Worm (Caenorhabditis elegans) whole organism, L1 larva: ENCODE data around the gene Y57G11C.41.
A peak's percentile ranks its signal among the peaks of the same experiment; 100 is the strongest.

Experiments used
- C16A3.4 ChIP-seq: fragments of 150-350 bp; optimal IDR thresholded peaks from 2 replicates; lab custom pipeline; 2014; ENCODE audit warnings: missing biosample characterization, missing genetic modification characterization
- C34B4.2 ChIP-seq: sonication (generic microtip); optimal IDR thresholded peaks from 2 replicates; lab custom pipeline; 2017; ENCODE audit warnings: mild to moderate bottlenecking, missing genetic modification characterization, missing compliant biosample characterization
- Y116A8C.19 ChIP-seq: sonication (generic microtip); optimal IDR thresholded peaks from 2 replicates; lab custom pipeline; 2016; ENCODE audit warnings: missing compliant biosample characterization, missing genetic modification characterization, borderline replicate concordance
- alr-1 ChIP-seq: fragments of 200-800 bp; sonication (Bioruptor generic); optimal IDR thresholded peaks from 2 replicates; lab custom pipeline; 2018; ENCODE audit warnings: borderline replicate concordance, mild to moderate bottlenecking, missing genetic modification characterization, missing compliant biosample characterization
- aly-2 ChIP-seq: fragments of 150-350 bp; optimal IDR thresholded peaks from 2 replicates; lab custom pipeline; 2014; ENCODE audit warnings: missing biosample characterization, missing genetic modification characterization
- ama-1 ChIP-seq: fragments of 150-350 bp; optimal IDR thresholded peaks from 2 replicates; lab custom pipeline; 2014
- ceh-63 ChIP-seq: fragments of 200-800 bp; sonication (Bioruptor generic); optimal IDR thresholded peaks from 2 replicates; lab custom pipeline; 2018; ENCODE audit warnings: mild to moderate bottlenecking, missing genetic modification characterization, missing compliant biosample characterization
- ceh-82 ChIP-seq, 3 experiments: fragments of 150-350 bp in 1 of 3; sonication (generic microtip) in 2 of 3; optimal IDR thresholded peaks; 2 replicates each; lab custom pipeline; 2014 to 2017; ENCODE audit warnings: missing biosample characterization in 3 of 3, missing genetic modification characterization in 3 of 3
- ceh-88 ChIP-seq: fragments of 200-800 bp; sonication (Bioruptor generic); IDR thresholded peaks from 2 replicates; pipeline ENCODE4 v1.3.6; 2022; ENCODE audit warnings: missing genetic modification characterization, missing compliant biosample characterization
- ces-1 ChIP-seq: fragments of 150-350 bp; optimal IDR thresholded peaks from 2 replicates; lab custom pipeline; 2014; ENCODE audit warnings: missing biosample characterization, missing genetic modification reagents, missing genetic modification characterization
- dpl-1 ChIP-seq, 3 experiments: fragments of 150-350 bp in 2 of 3; sonication (generic microtip) in 1 of 3; optimal IDR thresholded peaks; 2 replicates each; lab custom pipeline; 2014 to 2017; ENCODE audit warnings: missing biosample characterization in 3 of 3, missing genetic modification characterization in 3 of 3, missing genetic modification reagents in 3 of 3
- dsc-1 ChIP-seq: sonication (generic microtip); optimal IDR thresholded peaks from 2 replicates; lab custom pipeline; 2016; ENCODE audit warnings: mild to moderate bottlenecking, missing genetic modification characterization, missing compliant biosample characterization
- efl-1 ChIP-seq, 4 experiments: fragments of 150-350 bp; optimal IDR thresholded peaks in 3 of 4; peaks in 1 of 4; 1 replicate in 1 of 4; 2 replicates in 3 of 4; lab custom pipeline; 2014; ENCODE audit warnings: missing biosample characterization in 2 of 4, missing genetic modification characterization in 2 of 4, missing genetic modification reagents in 2 of 4
- egl-13 ChIP-seq: sonication (generic microtip); optimal IDR thresholded peaks from 2 replicates; lab custom pipeline; 2016; ENCODE audit warnings: missing genotype, missing genetic modification reagents, missing genetic modification characterization, missing compliant biosample characterization
- elt-2 ChIP-seq: sonication (generic microtip); optimal IDR thresholded peaks from 2 replicates; lab custom pipeline; 2016; ENCODE audit warnings: missing genetic modification characterization, mild to moderate bottlenecking, inconsistent platforms, missing compliant biosample characterization, missing genetic modification reagents
- ets-5 ChIP-seq: fragments of 200-800 bp; sonication (Bioruptor generic); IDR thresholded peaks from 2 replicates; pipeline ENCODE4 v1.3.6; 2022; ENCODE audit warnings: missing genetic modification characterization, missing compliant biosample characterization
- fkh-10 ChIP-seq: sonication (generic microtip); optimal IDR thresholded peaks from 2 replicates; lab custom pipeline; 2017; ENCODE audit warnings: missing biosample characterization, missing genetic modification reagents, missing genetic modification characterization
- fkh-4 ChIP-seq: sonication (generic microtip); optimal IDR thresholded peaks from 2 replicates; lab custom pipeline; 2016; ENCODE audit warnings: missing compliant biosample characterization, missing genetic modification characterization, borderline replicate concordance
- hlh-4 ChIP-seq: sonication (generic microtip); optimal IDR thresholded peaks from 2 replicates; lab custom pipeline; 2016; ENCODE audit warnings: mild to moderate bottlenecking, missing genetic modification characterization, missing compliant biosample characterization
- isw-1 ChIP-seq: fragments of 200-800 bp; sonication (Bioruptor generic); IDR thresholded peaks from 2 replicates; pipeline ENCODE4 v1.3.6; 2022; ENCODE audit warnings: missing genetic modification characterization, missing compliant biosample characterization
- jun-1 ChIP-seq: fragments of 150-350 bp; optimal IDR thresholded peaks from 2 replicates; lab custom pipeline; 2014; ENCODE audit warnings: missing biosample characterization, missing genetic modification reagents, missing genetic modification characterization
- lin-13 ChIP-seq: fragments of 150-350 bp; optimal IDR thresholded peaks from 2 replicates; lab custom pipeline; 2014; ENCODE audit warnings: missing biosample characterization, missing genetic modification reagents, missing genetic modification characterization
- lin-14 ChIP-seq: fragments of 200-800 bp; sonication (Bioruptor generic); optimal IDR thresholded peaks from 2 replicates; lab custom pipeline; 2018; ENCODE audit warnings: mild to moderate bottlenecking, missing genetic modification characterization, moderate library complexity, missing compliant biosample characterization
- lin-35 ChIP-seq, 2 experiments: fragments of 150-350 bp; optimal IDR thresholded peaks; 2 replicates each; lab custom pipeline; 2014; ENCODE audit warnings: missing biosample characterization in 2 of 2, missing genetic modification characterization in 2 of 2, missing genetic modification reagents in 2 of 2
- lir-3 ChIP-seq: sonication (generic microtip); optimal IDR thresholded peaks from 2 replicates; lab custom pipeline; 2016; ENCODE audit warnings: mild to moderate bottlenecking, missing genetic modification characterization, moderate library complexity, missing compliant biosample characterization; ENCODE audit not compliant: poor library complexity
- lsy-2 ChIP-seq, 2 experiments: fragments of 150-350 bp; optimal IDR thresholded peaks; 2 replicates each; lab custom pipeline; 2014; ENCODE audit warnings: missing biosample characterization in 2 of 2, missing genetic modification characterization in 2 of 2
- mdl-1 ChIP-seq, 2 experiments: fragments of 150-350 bp; optimal IDR thresholded peaks; 2 replicates each; lab custom pipeline; 2014 to 2017; ENCODE audit warnings: missing biosample characterization in 2 of 2, missing genetic modification characterization in 2 of 2, inconsistent platforms in 1 of 2
- mef-2 ChIP-seq: fragments of 150-350 bp; optimal IDR thresholded peaks from 2 replicates; lab custom pipeline; 2014; ENCODE audit warnings: missing biosample characterization, missing genetic modification characterization
- mep-1 ChIP-seq: fragments of 150-350 bp; optimal IDR thresholded peaks from 2 replicates; lab custom pipeline; 2014; ENCODE audit warnings: missing biosample characterization, missing genetic modification characterization
- nhr-12 ChIP-seq: sonication (generic microtip); optimal IDR thresholded peaks from 2 replicates; lab custom pipeline; 2017; ENCODE audit warnings: missing biosample characterization, missing genetic modification characterization
- nhr-20 ChIP-seq: sonication (generic microtip); optimal IDR thresholded peaks from 2 replicates; lab custom pipeline; 2016; ENCODE audit warnings: mild to moderate bottlenecking, missing genetic modification characterization, missing compliant biosample characterization
- nhr-237 ChIP-seq: fragments of 150-350 bp; optimal IDR thresholded peaks from 2 replicates; lab custom pipeline; 2014; ENCODE audit warnings: missing biosample characterization, missing genetic modification characterization
- nhr-47 ChIP-seq: sonication (generic microtip); optimal IDR thresholded peaks from 2 replicates; lab custom pipeline; 2016; ENCODE audit warnings: mild to moderate bottlenecking, missing genetic modification characterization, moderate library complexity, missing compliant biosample characterization
- nhr-76 ChIP-seq: sonication (generic microtip); optimal IDR thresholded peaks from 2 replicates; lab custom pipeline; 2017; ENCODE audit warnings: missing biosample characterization, missing genetic modification characterization
- nhr-77 ChIP-seq: fragments of 150-350 bp; optimal IDR thresholded peaks from 2 replicates; lab custom pipeline; 2014; ENCODE audit warnings: missing biosample characterization, missing genetic modification characterization
- pag-3 ChIP-seq: sonication (generic microtip); optimal IDR thresholded peaks from 2 replicates; lab custom pipeline; 2017; ENCODE audit warnings: missing genetic modification characterization, mild to moderate bottlenecking, missing compliant biosample characterization, antibody characterized with exemption, borderline replicate concordance; ENCODE audit not compliant: insufficient read depth
- pax-3 ChIP-seq: fragments of 200-800 bp; sonication (Bioruptor generic); optimal IDR thresholded peaks from 2 replicates; lab custom pipeline; 2018; ENCODE audit warnings: mild to moderate bottlenecking, missing genetic modification characterization, moderate library complexity, missing compliant biosample characterization
- snpc-4 ChIP-seq: fragments of 150-350 bp; optimal IDR thresholded peaks from 2 replicates; lab custom pipeline; 2014; ENCODE audit warnings: missing biosample characterization, missing genetic modification characterization
- snu-23 ChIP-seq: sonication (generic microtip); optimal IDR thresholded peaks from 2 replicates; lab custom pipeline; 2016; ENCODE audit warnings: missing genetic modification characterization, missing compliant biosample characterization
- sptf-1 ChIP-seq: fragments of 150-350 bp; optimal IDR thresholded peaks from 2 replicates; lab custom pipeline; 2014; ENCODE audit warnings: missing biosample characterization, missing genetic modification characterization
- tlp-1 ChIP-seq: fragments of 150-350 bp; optimal IDR thresholded peaks from 2 replicates; lab custom pipeline; 2014; ENCODE audit warnings: missing biosample characterization, missing genetic modification characterization
- unc-130 ChIP-seq: fragments of 150-350 bp; optimal IDR thresholded peaks from 2 replicates; lab custom pipeline; 2017; ENCODE audit warnings: missing biosample characterization, missing genetic modification characterization, inconsistent platforms
- unc-86 ChIP-seq: sonication (generic microtip); optimal IDR thresholded peaks from 2 replicates; lab custom pipeline; 2016; ENCODE audit warnings: missing genetic modification characterization, missing compliant biosample characterization
- vab-15 ChIP-seq: sonication (generic microtip); optimal IDR thresholded peaks from 2 replicates; lab custom pipeline; 2017; ENCODE audit warnings: missing genotype, mild to moderate bottlenecking, missing genetic modification characterization, missing compliant biosample characterization
- xbp-1 ChIP-seq: sonication (generic microtip); optimal IDR thresholded peaks from 2 replicates; lab custom pipeline; 2016; ENCODE audit warnings: missing genetic modification characterization, missing compliant biosample characterization
- zag-1 ChIP-seq: fragments of 150-350 bp; optimal IDR thresholded peaks from 2 replicates; lab custom pipeline; 2014; ENCODE audit warnings: missing biosample characterization, missing genetic modification characterization

Y57G11C.41 gene

ce11 chrIV:14658927-14659326 is 47.3 kb downstream of the Y57G11C.41 start:
- no peak for TF ChIP-seq pag-3 (tag; lab: Kevin White, UChicago)
- TF ChIP-seq efl-1 (optimal IDR thresholded peaks at IDR 0.05; lab: Kevin White, UChicago): no peak
- no peak for TF ChIP-seq efl-1 (GFP tag; optimal IDR thresholded peaks at IDR 0.05 in 1 of 2; lab: Kevin White, UChicago)
- no peak for TF ChIP-seq C34B4.2 (tag; lab: Kevin White, UChicago)
- TF ChIP-seq zag-1 (tag; lab: Kevin White, UChicago): no peak
- no peak for TF ChIP-seq dsc-1 (tag; lab: Kevin White, UChicago)
- TF ChIP-seq snpc-4 (tag; lab: Kevin White, UChicago): no peak
- TF ChIP-seq dpl-1 (GFP tag; optimal IDR thresholded peaks at IDR 0.05; lab: Kevin White, UChicago): no peak
- no peak for TF ChIP-seq Y116A8C.19
- TF ChIP-seq alr-1 (tag; lab: Kevin White, UChicago): no peak

DNA sequence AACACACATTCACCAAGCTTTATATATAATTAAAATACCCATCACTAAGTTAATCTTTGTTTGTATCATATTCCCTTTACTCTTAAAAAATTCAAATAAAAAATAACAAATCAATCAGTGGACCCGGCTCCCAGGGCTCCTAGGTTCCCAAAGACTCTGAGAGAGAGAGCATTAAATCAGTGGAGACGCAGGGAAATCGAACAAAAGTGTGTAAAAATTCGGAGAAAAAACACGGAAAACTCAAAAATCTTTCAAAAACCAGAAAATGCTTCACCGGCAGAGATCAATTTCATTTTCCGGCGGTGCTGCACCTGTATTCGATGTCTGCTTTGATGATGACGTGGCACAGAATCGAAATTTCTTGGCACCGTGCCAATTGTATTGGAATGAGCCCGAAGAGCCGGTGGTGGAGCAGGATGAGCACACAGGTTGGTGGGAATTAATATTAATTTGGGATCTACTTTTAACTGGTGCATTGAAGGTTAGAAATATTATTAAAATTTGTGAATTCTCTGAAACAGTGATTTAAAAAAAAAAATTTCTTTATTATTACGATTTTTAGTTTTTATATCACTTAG is 48.1 kb downstream of the Y57G11C.41 start, which contains the start of gene anoh-2:
anoh-2 (plus strand) TSS at position 255 of the 578 bp plus-strand sequence.
- TF ChIP-seq efl-1 (optimal IDR thresholded peaks at IDR 0.05; lab: Kevin White, UChicago) (no peak), efl-1 (GFP tag; optimal IDR thresholded peaks at IDR 0.05 in 1 of 2; lab: Kevin White, UChicago) (peak in 1 of 2 experiments; percentile 74), fkh-10 (no peak), nhr-237 (no peak), vab-15 (no peak)

DNA sequence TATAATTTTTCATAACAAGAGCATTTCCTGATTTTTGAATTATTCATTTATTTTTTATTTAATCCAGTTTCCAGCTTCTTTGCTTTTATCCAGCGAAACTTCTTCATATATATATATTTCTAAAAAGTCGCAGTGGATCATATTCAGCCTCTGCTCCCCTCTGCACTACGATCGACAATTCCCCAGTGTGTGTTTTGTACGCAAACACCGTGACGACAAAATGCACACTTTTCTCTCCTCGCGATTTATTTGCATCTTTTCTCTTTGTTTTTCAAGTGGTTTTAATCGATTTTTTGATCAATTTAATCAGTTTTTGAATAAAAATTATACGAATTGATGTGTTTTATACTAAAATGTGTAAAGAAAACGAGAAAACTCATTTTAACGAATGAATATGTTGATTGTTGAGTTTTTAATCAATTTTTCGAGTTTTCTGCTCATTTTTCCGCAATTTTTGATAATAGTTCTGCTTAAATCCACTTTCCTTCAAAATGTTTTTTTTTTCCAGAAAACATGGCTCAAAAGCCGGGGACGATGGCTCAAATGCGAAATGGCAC is 49.6 kb downstream of the Y57G11C.41 start, which contains the start of gene Y57G11C.33:
Y57G11C.33 (plus strand) TSS at position 507 of the 557 bp plus-strand sequence.
- TF ChIP-seq dpl-1 (GFP tag; optimal IDR thresholded peaks at IDR 0.05; lab: Kevin White, UChicago) (peak in 2 of 3 experiments; percentile 18 to 47), ceh-82 (tag; optimal IDR thresholded peaks at IDR 0.05; lab: Kevin White, UChicago) (no peak), C34B4.2 (tag; lab: Kevin White, UChicago) (no peak), jun-1 (tag; lab: Kevin White, UChicago) (no peak), mep-1 (tag; lab: Kevin White, UChicago) (peak; percentile 61), hlh-4 (tag; lab: Kevin White, UChicago) (no peak), isw-1 (GFP tag; lab: Robert Waterston, UW) (no peak), nhr-77 (no peak), fkh-10 (no peak), nhr-12 (tag; lab: Kevin White, UChicago) (no peak), nhr-20 (tag; lab: Kevin White, UChicago) (peak; percentile 28), aly-2 (tag; lab: Kevin White, UChicago) (no peak), nhr-76 (tag; lab: Kevin White, UChicago) (no peak), unc-86 (tag; lab: Kevin White, UChicago) (peak; percentile 4), mdl-1 (tag; optimal IDR thresholded peaks at IDR 0.05; lab: Kevin White, UChicago) (no peak), zag-1 (tag; lab: Kevin White, UChicago) (no peak), elt-2 (tag; lab: Kevin White, UChicago) (no peak), lir-3 (tag; lab: Kevin White, UChicago) (no peak), snu-23 (GFP tag; lab: Kevin White, UChicago) (peak; percentile 63), mef-2 (tag; lab: Kevin White, UChicago) (no peak), lin-14 (GFP tag; lab: Kevin White, UChicago) (no peak), fkh-4 (tag; lab: Kevin White, UChicago) (no peak), tlp-1 (no peak), nhr-47 (peak; percentile 42), pax-3 (tag; lab: Kevin White, UChicago) (no peak), C16A3.4 (tag; lab: Kevin White, UChicago) (peak; percentile 3), lin-35 (GFP tag; optimal IDR thresholded peaks at IDR 0.05; lab: Kevin White, UChicago) (peak in 1 of 2 experiments; percentile 41), unc-130 (tag; lab: Kevin White, UChicago) (peak; percentile 61), ets-5 (GFP tag; lab: Robert Waterston, UW) (no peak), ceh-88 (GFP tag; lab: Robert Waterston, UW) (no peak), lin-13 (GFP tag; lab: Kevin White, UChicago) (no peak), Y116A8C.19 (no peak), egl-13 (tag; lab: Kevin White, UChicago) (no peak), ces-1 (GFP tag; lab: Kevin White, UChicago) (no peak), ceh-63 (GFP tag; lab: Kevin White, UChicago) (no peak), sptf-1 (no peak), lsy-2 (tag; optimal IDR thresholded peaks at IDR 0.05; lab: Kevin White, UChicago) (peak; percentile 75 to 96), ama-1 (lab: Kevin White, UChicago) (no peak), xbp-1 (tag; lab: Kevin White, UChicago) (peak; percentile 17), dsc-1 (tag; lab: Kevin White, UChicago) (peak; percentile 21)
